Fruit fly (Drosophila melanogaster) whole organism, embryonic: Measurements from ENCODE around the gene anox.

Source experiments
- BtbVII ChIP-seq: fragments of 200-800 bp; sonication (Bioruptor generic); optimal IDR thresholded peaks from 3 replicates; lab custom pipeline; 2017; ENCODE audit warnings: missing biosample characterization, mild to moderate bottlenecking, missing genetic modification characterization
- Bteb2 ChIP-seq: fragments of 200-800 bp; sonication (Bioruptor generic); optimal IDR thresholded peaks from 2 replicates; lab custom pipeline; 2016; ENCODE audit warnings: missing biosample characterization, missing genetic modification characterization
- C15 ChIP-seq: fragments of 200-800 bp; sonication (Bioruptor generic); IDR thresholded peaks from 3 replicates; pipeline ENCODE4 v1.3.6; 2022; ENCODE audit warnings: missing biosample characterization, missing genetic modification characterization
- CG11398 ChIP-seq: fragments of 200-800 bp; sonication (Bioruptor generic); optimal IDR thresholded peaks from 2 replicates; lab custom pipeline; 2016; ENCODE audit warnings: missing biosample characterization, missing genetic modification characterization
- CG14014 ChIP-seq: fragments of 200-800 bp; sonication (Bioruptor generic); IDR thresholded peaks from 2 replicates; pipeline ENCODE4 v1.3.6; 2022; ENCODE audit warnings: missing biosample characterization, missing genetic modification characterization
- CG14667 ChIP-seq: fragments of 200-800 bp; sonication (Bioruptor generic); IDR thresholded peaks from 2 replicates; pipeline ENCODE4 v1.3.6; 2022; ENCODE audit warnings: missing biosample characterization, missing genetic modification characterization
- CG1602 ChIP-seq: fragments of 200-800 bp; sonication (Bioruptor generic); optimal IDR thresholded peaks from 3 replicates; lab custom pipeline; 2016; ENCODE audit warnings: missing biosample characterization, missing genetic modification characterization
- CG2120 ChIP-seq: fragments of 200-800 bp; sonication (Bioruptor generic); optimal IDR thresholded peaks from 3 replicates; lab custom pipeline; 2016; ENCODE audit warnings: missing biosample characterization, missing genetic modification characterization
- CG42726 ChIP-seq: fragments of 200-800 bp; sonication (Bioruptor generic); IDR thresholded peaks from 2 replicates; pipeline ENCODE4 v1.3.6; 2022; ENCODE audit warnings: missing biosample characterization, missing genetic modification characterization; ENCODE audit not compliant: partially characterized antibody
- CG6765 ChIP-seq: fragments of 200-800 bp; sonication (Bioruptor generic); optimal IDR thresholded peaks from 3 replicates; lab custom pipeline; 2017; ENCODE audit warnings: missing biosample characterization, mild to moderate bottlenecking, missing genetic modification characterization
- CG6791 ChIP-seq: fragments of 200-800 bp; sonication (Bioruptor generic); IDR thresholded peaks from 3 replicates; pipeline ENCODE4 v1.3.6; 2022; ENCODE audit warnings: missing biosample characterization, missing genetic modification characterization; ENCODE audit not compliant: partially characterized antibody
- CG7271 ChIP-seq: fragments of 200-800 bp; sonication (Bioruptor generic); optimal IDR thresholded peaks from 2 replicates; lab custom pipeline; 2018; ENCODE audit warnings: missing biosample characterization, mild to moderate bottlenecking, missing genetic modification characterization, moderate library complexity
- D19A ChIP-seq: fragments of 200-800 bp; optimal IDR thresholded peaks from 3 replicates; lab custom pipeline; 2019; ENCODE audit warnings: missing biosample characterization, mild to moderate bottlenecking, missing genetic modification characterization, moderate library complexity
- Ets97D ChIP-seq: fragments of 200-800 bp; sonication (Bioruptor generic); optimal IDR thresholded peaks from 3 replicates; lab custom pipeline; 2016; ENCODE audit warnings: missing biosample characterization, missing genetic modification characterization
- GATAe ChIP-seq: fragments of 200-800 bp; sonication (Bioruptor generic); conservative IDR thresholded peaks from 2 replicates; pipeline ENCODE4 v1.3.6; 2022; ENCODE audit warnings: missing biosample characterization, missing genetic modification characterization
- HLH3B ChIP-seq: fragments of 200-800 bp; sonication (Bioruptor generic); IDR thresholded peaks from 2 replicates; pipeline ENCODE4 v1.3.6; 2022; ENCODE audit warnings: missing biosample characterization, missing genetic modification characterization
- HLH4C ChIP-seq: fragments of 200-800 bp; sonication (Bioruptor generic); IDR thresholded peaks from 3 replicates; pipeline ENCODE4 v1.3.6; 2022; ENCODE audit warnings: missing biosample characterization, missing genetic modification characterization; ENCODE audit not compliant: partially characterized antibody
- Hey ChIP-seq: fragments of 200-800 bp; sonication (Bioruptor generic); optimal IDR thresholded peaks from 3 replicates; lab custom pipeline; 2018; ENCODE audit warnings: missing biosample characterization, mild to moderate bottlenecking, missing genetic modification characterization
- HmgZ ChIP-seq: fragments of 200-800 bp; sonication (Bioruptor generic); optimal IDR thresholded peaks from 2 replicates; lab custom pipeline; 2018; ENCODE audit warnings: missing biosample characterization, mild to moderate bottlenecking, missing genetic modification characterization
- Hmx ChIP-seq: fragments of 200-800 bp; sonication (Bioruptor generic); optimal IDR thresholded peaks from 2 replicates; lab custom pipeline; 2016; ENCODE audit warnings: missing biosample characterization, missing genetic modification characterization
- Lpt ChIP-seq: fragments of >200 bp; optimal IDR thresholded peaks from 2 replicates; lab custom pipeline; 2018; ENCODE audit warnings: missing biosample characterization, missing genetic modification characterization
- MTF-1 ChIP-seq: fragments of 200-800 bp; sonication (Bioruptor generic); optimal IDR thresholded peaks from 2 replicates; lab custom pipeline; 2018; ENCODE audit warnings: missing biosample characterization, mild to moderate bottlenecking, missing genetic modification characterization, borderline replicate concordance
- NfI ChIP-seq: fragments of 200-800 bp; sonication (Bioruptor generic); optimal IDR thresholded peaks from 3 replicates; lab custom pipeline; 2018; ENCODE audit warnings: missing biosample characterization, mild to moderate bottlenecking, missing genetic modification characterization, moderate library complexity
- PHDP ChIP-seq: fragments of 200-800 bp; sonication (Bioruptor generic); optimal IDR thresholded peaks from 3 replicates; lab custom pipeline; 2018; ENCODE audit warnings: missing biosample characterization, mild to moderate bottlenecking, missing genetic modification characterization, moderate library complexity
- Side ChIP-seq: fragments of 200-800 bp; sonication (Bioruptor generic); optimal IDR thresholded peaks from 2 replicates; lab custom pipeline; 2016; ENCODE audit warnings: missing biosample characterization, missing genetic modification characterization
- Spps ChIP-seq: fragments of 200-800 bp; sonication (Bioruptor generic); optimal IDR thresholded peaks from 2 replicates; lab custom pipeline; 2018; ENCODE audit warnings: missing biosample characterization, mild to moderate bottlenecking, missing genetic modification characterization
- Ssrp ChIP-seq: fragments of 200-800 bp; sonication (Bioruptor generic); optimal IDR thresholded peaks from 2 replicates; lab custom pipeline; 2018; ENCODE audit warnings: missing biosample characterization, mild to moderate bottlenecking, missing genetic modification characterization, moderate library complexity
- Vsx1 ChIP-seq: fragments of 200-800 bp; sonication (Bioruptor generic); optimal IDR thresholded peaks from 2 replicates; lab custom pipeline; 2017; ENCODE audit warnings: missing biosample characterization, mild to moderate bottlenecking, missing genetic modification characterization, missing genetic modification reagents
- br ChIP-seq: fragments of >200 bp; optimal IDR thresholded peaks from 2 replicates; lab custom pipeline; 2017
- chif ChIP-seq, 2 experiments: fragments of 200-800 bp; sonication (Bioruptor generic); optimal IDR thresholded peaks; 3 replicates each; lab custom pipeline; 2016; ENCODE audit warnings: missing biosample characterization in 2 of 2, missing genetic modification characterization in 2 of 2
- chinmo ChIP-seq: fragments of 200-800 bp; sonication (Bioruptor generic); IDR thresholded peaks from 4 replicates; pipeline ENCODE4 v1.3.6; 2022; ENCODE audit warnings: missing biosample characterization, missing genetic modification characterization; ENCODE audit not compliant: partially characterized antibody
- corto ChIP-seq: fragments of 200-800 bp; sonication (Bioruptor generic); optimal IDR thresholded peaks from 2 replicates; lab custom pipeline; 2016; ENCODE audit warnings: missing biosample characterization, mild to moderate bottlenecking, missing genetic modification characterization, moderate library complexity
- emc ChIP-seq: fragments of 200-800 bp; sonication (Bioruptor generic); optimal IDR thresholded peaks from 2 replicates; lab custom pipeline; 2016; ENCODE audit warnings: missing biosample characterization, missing genetic modification characterization
- esg ChIP-seq: fragments of 200-800 bp; sonication (Bioruptor generic); conservative IDR thresholded peaks from 2 replicates; pipeline ENCODE4 v1.3.6; 2022; ENCODE audit warnings: missing biosample characterization, missing genetic modification characterization
- eve ChIP-seq, 2 experiments: fragments of >200 bp; optimal IDR thresholded peaks; 2 replicates each; lab custom pipeline; 2017; ENCODE audit warnings: missing biosample characterization in 2 of 2, missing genetic modification characterization in 2 of 2
- ewg ChIP-seq: fragments of 200-800 bp; sonication (Bioruptor generic); optimal IDR thresholded peaks from 3 replicates; lab custom pipeline; 2017; ENCODE audit warnings: mild to moderate bottlenecking, missing biosample characterization, missing genetic modification reagents, missing genetic modification characterization
- gem ChIP-seq: fragments of 200-800 bp; sonication (Bioruptor generic); optimal IDR thresholded peaks from 2 replicates; lab custom pipeline; 2019; ENCODE audit warnings: missing biosample characterization, mild to moderate bottlenecking, missing genetic modification characterization, moderate library complexity
- hb ChIP-seq: fragments of 200-800 bp; sonication (Bioruptor generic); IDR thresholded peaks from 3 replicates; pipeline ENCODE4 v1.3.6; 2022; ENCODE audit warnings: missing biosample characterization, missing genetic modification characterization; ENCODE audit not compliant: partially characterized antibody
- hth ChIP-seq: fragments of >200 bp; optimal IDR thresholded peaks from 2 replicates; lab custom pipeline; 2017; ENCODE audit warnings: inconsistent platforms
- insv ChIP-seq, 2 experiments: fragments of 200-800 bp; sonication (Bioruptor generic); optimal IDR thresholded peaks; 3 replicates each; lab custom pipeline; 2016 to 2018; ENCODE audit warnings: missing biosample characterization in 2 of 2, missing genetic modification characterization in 2 of 2
- kay ChIP-seq: fragments of 200-800 bp; sonication (Bioruptor generic); optimal IDR thresholded peaks from 2 replicates; lab custom pipeline; 2016; ENCODE audit warnings: missing biosample characterization, missing genetic modification characterization
- lmd ChIP-seq: fragments of 200-800 bp; sonication (Bioruptor generic); IDR thresholded peaks from 2 replicates; pipeline ENCODE4 v1.3.6; 2022; ENCODE audit warnings: missing biosample characterization, missing genetic modification characterization
- nerfin-2 ChIP-seq: fragments of 200-800 bp; sonication (Bioruptor generic); IDR thresholded peaks from 2 replicates; pipeline ENCODE4 v1.3.6; 2022; ENCODE audit warnings: missing biosample characterization, missing genetic modification characterization; ENCODE audit not compliant: partially characterized antibody
- nom ChIP-seq: fragments of 200-800 bp; sonication (Bioruptor generic); optimal IDR thresholded peaks from 2 replicates; lab custom pipeline; 2017; ENCODE audit warnings: missing biosample characterization, missing genetic modification characterization, mild to moderate bottlenecking, moderate library complexity, missing genetic modification reagents
- pfk ChIP-seq: fragments of 200-800 bp; sonication (Bioruptor generic); optimal IDR thresholded peaks from 2 replicates; lab custom pipeline; 2018; ENCODE audit warnings: missing biosample characterization, mild to moderate bottlenecking, missing genetic modification characterization, moderate library complexity
- phol ChIP-seq: fragments of 200-800 bp; sonication (Bioruptor generic); optimal IDR thresholded peaks from 3 replicates; lab custom pipeline; 2018; ENCODE audit warnings: missing biosample characterization, mild to moderate bottlenecking, missing genetic modification characterization, moderate library complexity
- repo ChIP-seq: fragments of 200-800 bp; sonication (Bioruptor generic); optimal IDR thresholded peaks from 2 replicates; lab custom pipeline; 2016; ENCODE audit warnings: missing biosample characterization, missing genetic modification characterization
- ro ChIP-seq: fragments of 200-800 bp; sonication (Bioruptor generic); IDR thresholded peaks from 2 replicates; pipeline ENCODE4 v1.3.6; 2022; ENCODE audit warnings: missing biosample characterization, missing genetic modification characterization
- schlank ChIP-seq: fragments of 200-800 bp; sonication (Bioruptor generic); optimal IDR thresholded peaks from 2 replicates; lab custom pipeline; 2018; ENCODE audit warnings: missing biosample characterization, mild to moderate bottlenecking, missing genetic modification characterization

The anox gene

DNA sequence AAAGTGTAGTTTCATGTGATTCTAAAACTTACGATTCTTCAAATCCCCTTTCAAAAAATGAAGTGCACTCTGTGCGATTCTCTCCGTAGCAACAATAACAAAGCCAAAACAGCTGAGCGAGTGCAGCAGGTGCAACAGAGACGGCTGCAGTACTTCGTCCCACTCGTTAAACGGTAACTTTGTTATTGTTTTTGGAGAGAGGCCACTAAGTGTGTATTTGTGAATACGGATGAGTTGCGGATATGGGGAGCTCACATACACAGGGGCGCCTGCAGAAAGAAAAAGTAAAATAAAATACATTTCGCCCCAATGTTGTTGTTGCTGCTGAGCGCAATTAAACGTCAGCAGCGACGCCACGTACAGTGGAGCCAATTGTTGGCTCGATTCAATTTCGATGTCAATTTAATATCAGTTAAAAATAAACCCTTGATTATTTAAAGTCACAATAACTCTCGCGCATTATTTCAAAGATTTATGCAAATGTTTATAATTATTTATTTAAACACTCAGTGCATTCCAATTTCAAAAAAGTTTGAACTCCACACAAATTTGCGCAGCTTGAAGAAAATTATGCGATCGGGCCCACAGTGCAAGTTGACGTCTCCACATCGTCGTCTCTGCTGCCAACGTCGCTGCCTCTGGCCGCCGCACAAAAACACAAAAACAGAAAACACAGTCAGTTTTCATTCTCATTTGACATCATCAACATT lies 48.4 kb upstream of the anox start (continued):
- TF ChIP-seq BtbVII (GFP tag; lab: Kevin White, UChicago) (peak; percentile 99), Spps (tag; lab: Kevin White, UChicago) (peak; percentile 90), ewg (GFP tag; lab: Kevin White, UChicago) (peak; percentile 95), hb (GFP tag; lab: Robert Waterston, UW) (0 out of 3 replicates have a peak, but pooled peaks have one; percentile 59), lmd (GFP tag; lab: Robert Waterston, UW) (peak; percentile 98), br (lab: Kevin White, UChicago) (no peak), Lpt (GFP tag; lab: Kevin White, UChicago) (no peak), Ets97D (GFP tag; lab: Kevin White, UChicago) (peak; percentile 87), ro (GFP tag; lab: Robert Waterston, UW) (peak; percentile 80), chinmo (GFP tag; lab: Robert Waterston, UW) (0 out of 4 replicates have a peak, but pooled peaks have one; percentile 45), Side (GFP tag; lab: Kevin White, UChicago) (peak; percentile 95), eve (GFP tag; optimal IDR thresholded peaks at IDR 0.05; lab: Kevin White, UChicago) (peak in 1 of 2 experiments; percentile 98), HmgZ (tag; lab: Kevin White, UChicago) (peak; percentile 99), C15 (GFP tag; lab: Robert Waterston, UW) (peak; percentile 89), Hmx (GFP tag; lab: Kevin White, UChicago) (peak; percentile 87), phol (tag; lab: Kevin White, UChicago) (peak; percentile 97), CG14667 (peak; percentile 92), CG6765 (peak; percentile 95), esg (GFP tag; lab: Robert Waterston, UW) (peak; percentile 95), insv (GFP tag; optimal IDR thresholded peaks at IDR 0.05; lab: Kevin White, UChicago) (peak; percentile 39 to 83), PHDP (peak; percentile 98), MTF-1 (peak; percentile 92), nom (GFP tag; lab: Kevin White, UChicago) (peak; percentile 97), corto (GFP tag; lab: Kevin White, UChicago) (peak; percentile 95), nerfin-2 (GFP tag; lab: Robert Waterston, UW) (no peak), HLH3B (peak; percentile 96), CG14014 (GFP tag; lab: Robert Waterston, UW) (peak; percentile 97), Ssrp (peak; percentile 98), CG2120 (GFP tag; lab: Kevin White, UChicago) (peak; percentile 99), schlank (tag; lab: Kevin White, UChicago) (peak; percentile 98), CG7271 (peak; percentile 75), Hey (tag; lab: Kevin White, UChicago) (peak; percentile 90), CG42726 (GFP tag; lab: Robert Waterston, UW) (no peak), GATAe (GFP tag; lab: Robert Waterston, UW) (peak; percentile 83), D19A (tag; lab: Kevin White, UChicago) (peak; percentile 95), emc (GFP tag; lab: Kevin White, UChicago) (peak; percentile 93), hth (lab: Kevin White, UChicago) (no peak), Bteb2 (GFP tag; lab: Kevin White, UChicago) (peak; percentile 97), CG11398 (peak; percentile 87), kay (peak; percentile 94), Vsx1 (GFP tag; lab: Kevin White, UChicago) (peak; percentile 96), CG6791 (GFP tag; lab: Robert Waterston, UW) (no peak), chif (GFP tag; optimal IDR thresholded peaks at IDR 0.05; lab: Kevin White, UChicago) (peak; percentile 93 to 96), CG1602 (GFP tag; lab: Kevin White, UChicago) (peak; percentile 95), gem (tag; lab: Kevin White, UChicago) (peak; percentile 99), NfI (GFP tag; lab: Kevin White, UChicago) (peak; percentile 99), repo (GFP tag; lab: Kevin White, UChicago) (peak; percentile 88), HLH4C (GFP tag; lab: Robert Waterston, UW) (0 out of 3 replicates have a peak, but pooled peaks have one; percentile 26), pfk (peak; percentile 72)
